Fruit fly (Drosophila melanogaster) whole organism, embryonic: Measurements from ENCODE around the gene crq.

Source experiments
- CG10462 ChIP-seq: fragments of 200-800 bp; sonication (Bioruptor generic); optimal IDR thresholded peaks from 2 replicates; lab custom pipeline; 2016; ENCODE audit warnings: missing biosample characterization, missing genetic modification characterization
- CG13775 ChIP-seq: fragments of 200-800 bp; sonication (Bioruptor generic); optimal IDR thresholded peaks from 3 replicates; lab custom pipeline; 2017; ENCODE audit warnings: missing biosample characterization, mild to moderate bottlenecking, missing genetic modification characterization
- CG15073 ChIP-seq: fragments of 200-800 bp; sonication (Bioruptor generic); optimal IDR thresholded peaks from 2 replicates; lab custom pipeline; 2016; ENCODE audit warnings: missing biosample characterization, missing genetic modification characterization
- CG15269 ChIP-seq: fragments of 200-800 bp; sonication (Bioruptor generic); optimal IDR thresholded peaks from 2 replicates; lab custom pipeline; 2018; ENCODE audit warnings: missing biosample characterization, mild to moderate bottlenecking, missing genetic modification characterization, moderate library complexity
- CG15696 ChIP-seq: fragments of 200-800 bp; sonication (Bioruptor generic); optimal IDR thresholded peaks from 2 replicates; lab custom pipeline; 2019; ENCODE audit warnings: missing biosample characterization, mild to moderate bottlenecking, missing genetic modification characterization, moderate library complexity
- CG16813 ChIP-seq: fragments of 200-800 bp; sonication (Bioruptor generic); IDR thresholded peaks from 3 replicates; pipeline ENCODE4 v1.3.6; 2022; ENCODE audit warnings: missing biosample characterization, missing genetic modification characterization; ENCODE audit not compliant: partially characterized antibody
- CG16863 ChIP-seq: fragments of 200-800 bp; sonication (Bioruptor generic); optimal IDR thresholded peaks from 3 replicates; lab custom pipeline; 2016; ENCODE audit warnings: missing biosample characterization, missing genetic modification characterization
- CG18011 ChIP-seq: fragments of 200-800 bp; sonication (Bioruptor generic); optimal IDR thresholded peaks from 2 replicates; lab custom pipeline; 2017; ENCODE audit warnings: missing biosample characterization, missing genetic modification characterization, mild to moderate bottlenecking, moderate library complexity, missing genotype
- CG18262 ChIP-seq: fragments of 200-800 bp; optimal IDR thresholded peaks from 3 replicates; lab custom pipeline; 2019; ENCODE audit warnings: missing biosample characterization, mild to moderate bottlenecking, missing genetic modification characterization, moderate library complexity
- CG18619 ChIP-seq: fragments of 200-800 bp; sonication (Bioruptor generic); optimal IDR thresholded peaks from 3 replicates; lab custom pipeline; 2017; ENCODE audit warnings: missing biosample characterization, mild to moderate bottlenecking, missing genetic modification characterization
- CG2678 ChIP-seq: fragments of 200-800 bp; sonication (Bioruptor generic); optimal IDR thresholded peaks from 3 replicates; lab custom pipeline; 2019; ENCODE audit warnings: missing biosample characterization, mild to moderate bottlenecking, missing genetic modification characterization, moderate library complexity
- CG2712 ChIP-seq: fragments of 200-800 bp; optimal IDR thresholded peaks from 3 replicates; lab custom pipeline; 2019; ENCODE audit warnings: missing biosample characterization, mild to moderate bottlenecking, missing genetic modification characterization, moderate library complexity
- CG31365 ChIP-seq: fragments of 200-800 bp; sonication (Bioruptor generic); optimal IDR thresholded peaks from 2 replicates; lab custom pipeline; 2018; ENCODE audit warnings: missing biosample characterization, mild to moderate bottlenecking, missing genetic modification characterization
- CG4730 ChIP-seq: fragments of 200-800 bp; sonication (Bioruptor generic); IDR thresholded peaks from 2 replicates; pipeline ENCODE4 v1.3.6; 2022; ENCODE audit warnings: missing biosample characterization, missing genetic modification characterization
- CG4820 ChIP-seq: fragments of 200-800 bp; sonication (Bioruptor generic); optimal IDR thresholded peaks from 3 replicates; lab custom pipeline; 2016; ENCODE audit warnings: missing biosample characterization, missing genetic modification characterization
- CG9609 ChIP-seq: fragments of 200-800 bp; sonication (Bioruptor generic); optimal IDR thresholded peaks from 3 replicates; lab custom pipeline; 2016; ENCODE audit warnings: missing biosample characterization, missing genetic modification characterization
- CG9876 ChIP-seq: fragments of 200-800 bp; sonication (Bioruptor generic); optimal IDR thresholded peaks from 2 replicates; lab custom pipeline; 2016; ENCODE audit warnings: missing biosample characterization, missing genetic modification characterization
- Camta ChIP-seq: fragments of 200-800 bp; sonication (Bioruptor generic); optimal IDR thresholded peaks from 2 replicates; lab custom pipeline; 2016; ENCODE audit warnings: missing biosample characterization, missing genetic modification characterization
- Dad ChIP-seq: fragments of 200-800 bp; sonication (Bioruptor generic); optimal IDR thresholded peaks from 3 replicates; lab custom pipeline; 2016; ENCODE audit warnings: missing biosample characterization, missing genetic modification characterization
- Fer2 ChIP-seq: fragments of 200-800 bp; sonication (Bioruptor generic); optimal IDR thresholded peaks from 2 replicates; lab custom pipeline; 2018; ENCODE audit warnings: missing biosample characterization, mild to moderate bottlenecking, missing genetic modification characterization, moderate library complexity
- HLH3B ChIP-seq: fragments of 200-800 bp; sonication (Bioruptor generic); IDR thresholded peaks from 2 replicates; pipeline ENCODE4 v1.3.6; 2022; ENCODE audit warnings: missing biosample characterization, missing genetic modification characterization
- Hr51 ChIP-seq, 2 experiments: fragments of 200-800 bp; sonication (Bioruptor generic); optimal IDR thresholded peaks; 2 replicates in 1 of 2; 3 replicates in 1 of 2; lab custom pipeline; 2016 to 2018; ENCODE audit warnings: missing biosample characterization in 2 of 2, missing genetic modification characterization in 2 of 2, mild to moderate bottlenecking in 1 of 2, moderate library complexity in 1 of 2
- Hsf ChIP-seq: fragments of 200-800 bp; sonication (Bioruptor generic); optimal IDR thresholded peaks from 3 replicates; lab custom pipeline; 2016; ENCODE audit warnings: missing biosample characterization, missing genetic modification characterization
- Kr ChIP-seq: fragments of 200-800 bp; sonication (Bioruptor generic); optimal IDR thresholded peaks from 2 replicates; lab custom pipeline; 2017; ENCODE audit warnings: missing biosample characterization, mild to moderate bottlenecking, missing genetic modification characterization
- Lhr ChIP-seq: fragments of 200-800 bp; sonication (Bioruptor generic); optimal IDR thresholded peaks from 3 replicates; lab custom pipeline; 2017; ENCODE audit warnings: mild to moderate bottlenecking, missing biosample characterization, missing genetic modification reagents, missing genetic modification characterization
- NK7.1 ChIP-seq: fragments of 200-800 bp; sonication (Bioruptor generic); optimal IDR thresholded peaks from 3 replicates; lab custom pipeline; 2016; ENCODE audit warnings: missing biosample characterization, missing genetic modification characterization
- Opbp ChIP-seq: fragments of 200-800 bp; sonication (Bioruptor generic); IDR thresholded peaks from 3 replicates; pipeline ENCODE4 v1.3.6; 2022; ENCODE audit warnings: missing biosample characterization, missing genetic modification characterization; ENCODE audit not compliant: partially characterized antibody
- Spps ChIP-seq: fragments of 200-800 bp; sonication (Bioruptor generic); optimal IDR thresholded peaks from 2 replicates; lab custom pipeline; 2018; ENCODE audit warnings: missing biosample characterization, mild to moderate bottlenecking, missing genetic modification characterization
- Sry-δ ChIP-seq: fragments of 200-800 bp; sonication (Bioruptor generic); optimal IDR thresholded peaks from 2 replicates; lab custom pipeline; 2016; ENCODE audit warnings: missing biosample characterization, missing genetic modification characterization
- TFAM ChIP-seq: fragments of 200-800 bp; sonication (Bioruptor generic); optimal IDR thresholded peaks from 2 replicates; lab custom pipeline; 2017; ENCODE audit warnings: missing biosample characterization, missing genetic modification characterization, inconsistent platforms
- Xbp1 ChIP-seq: fragments of 200-800 bp; sonication (Bioruptor generic); optimal IDR thresholded peaks from 3 replicates; lab custom pipeline; 2016; ENCODE audit warnings: missing biosample characterization, mild to moderate bottlenecking, missing genetic modification characterization
- YL-1 ChIP-seq: fragments of 200-800 bp; sonication (Bioruptor generic); optimal IDR thresholded peaks from 3 replicates; lab custom pipeline; 2017; ENCODE audit warnings: missing biosample characterization, mild to moderate bottlenecking, missing genetic modification characterization
- cas ChIP-seq: fragments of 200-800 bp; sonication (Bioruptor generic); IDR thresholded peaks from 2 replicates; pipeline ENCODE4 v1.3.6; 2022; ENCODE audit warnings: missing biosample characterization, missing genetic modification characterization
- cato ChIP-seq: fragments of 200-800 bp; sonication (Bioruptor generic); optimal IDR thresholded peaks from 2 replicates; lab custom pipeline; 2016; ENCODE audit warnings: missing biosample characterization, missing genetic modification characterization, borderline replicate concordance
- crol ChIP-seq: fragments of 200-800 bp; sonication (Bioruptor generic); IDR thresholded peaks from 2 replicates; pipeline ENCODE4 v1.3.6; 2022; ENCODE audit warnings: missing biosample characterization, missing genetic modification characterization
- dpn ChIP-seq, 2 experiments: fragments of 200-800 bp; sonication (Bioruptor generic); optimal IDR thresholded peaks; 3 replicates each; lab custom pipeline; 2016; ENCODE audit warnings: missing biosample characterization in 2 of 2, missing genetic modification characterization in 2 of 2
- fd102C ChIP-seq: fragments of 200-800 bp; sonication (Bioruptor generic); optimal IDR thresholded peaks from 2 replicates; lab custom pipeline; 2018; ENCODE audit warnings: missing biosample characterization, mild to moderate bottlenecking, missing genetic modification characterization, moderate library complexity
- gfzf ChIP-seq: fragments of 200-800 bp; sonication (Bioruptor generic); optimal IDR thresholded peaks from 2 replicates; lab custom pipeline; 2016; ENCODE audit warnings: missing biosample characterization, mild to moderate bottlenecking, missing genetic modification characterization, moderate library complexity
- klu ChIP-seq: fragments of 200-800 bp; sonication (Bioruptor generic); IDR thresholded peaks from 2 replicates; pipeline ENCODE4 v1.3.6; 2022; ENCODE audit warnings: missing biosample characterization, missing genetic modification characterization
- lola ChIP-seq, 3 experiments: fragments of >200 bp in 2 of 3; fragments of 200-800 bp in 1 of 3; sonication (Bioruptor generic) in 1 of 3; optimal IDR thresholded peaks; 2 replicates each; lab custom pipeline; 2017 to 2019; ENCODE audit warnings: missing biosample characterization in 3 of 3, missing genetic modification characterization in 3 of 3, mild to moderate bottlenecking in 1 of 3, moderate library complexity in 1 of 3
- luna ChIP-seq: fragments of 200-800 bp; sonication (Bioruptor generic); optimal IDR thresholded peaks from 2 replicates; lab custom pipeline; 2016; ENCODE audit warnings: missing biosample characterization, missing genetic modification characterization
- nau ChIP-seq: fragments of 200-800 bp; sonication (Bioruptor generic); optimal IDR thresholded peaks from 3 replicates; lab custom pipeline; 2017; ENCODE audit warnings: missing biosample characterization, mild to moderate bottlenecking, missing genetic modification characterization, missing genetic modification reagents
- otp ChIP-seq: fragments of 200-800 bp; sonication (Bioruptor generic); IDR thresholded peaks from 3 replicates; pipeline ENCODE4, ENCODE4 v1.3.6; 2022; ENCODE audit warnings: missing biosample characterization, missing genetic modification characterization
- salm ChIP-seq: fragments of 200-800 bp; sonication (Bioruptor generic); optimal IDR thresholded peaks from 2 replicates; lab custom pipeline; 2018; ENCODE audit warnings: missing biosample characterization, mild to moderate bottlenecking, missing genetic modification characterization
- sens ChIP-seq: fragments of 200-800 bp; sonication (Bioruptor generic); peaks from one replicate; lab custom pipeline; 2016; ENCODE audit warnings: missing biosample characterization, missing genetic modification characterization
- sob ChIP-seq: fragments of 200-800 bp; sonication (Bioruptor generic); IDR thresholded peaks from 2 replicates; pipeline ENCODE4 v1.3.6; 2022; ENCODE audit warnings: missing biosample characterization, missing genetic modification characterization
- sqz ChIP-seq: fragments of 200-800 bp; sonication (Bioruptor generic); optimal IDR thresholded peaks from 3 replicates; lab custom pipeline; 2018; ENCODE audit warnings: missing biosample characterization, mild to moderate bottlenecking, missing genetic modification characterization
- ssp ChIP-seq: fragments of 200-800 bp; sonication (Bioruptor generic); IDR thresholded peaks from 2 replicates; pipeline ENCODE4 v1.3.6; 2022; ENCODE audit warnings: missing biosample characterization, missing genetic modification characterization
- yki ChIP-seq: fragments of >200 bp; optimal IDR thresholded peaks from 3 replicates; lab custom pipeline; 2018
- zfh1 ChIP-seq: fragments of 200-800 bp; sonication (Bioruptor generic); IDR thresholded peaks from 3 replicates; pipeline ENCODE4 v1.3.6; 2022; ENCODE audit warnings: missing biosample characterization, missing genetic modification characterization

The crq gene

dm6 chr2L:487719-488547, 35.1 kb upstream of the crq start (continued):
- TF ChIP-seq CG15269 (tag; lab: Kevin White, UChicago) = peak; percentile 47
- TF ChIP-seq luna (GFP tag; lab: Kevin White, UChicago) = no peak
- TF ChIP-seq CG2678 (tag; lab: Kevin White, UChicago) = peak; percentile 55
- TF ChIP-seq sob = no peak; the same call in 1 of the 2 replicates
- no peak for TF ChIP-seq Spps (tag; lab: Kevin White, UChicago)
- TF ChIP-seq CG9876 (GFP tag; lab: Kevin White, UChicago) = no peak
- TF ChIP-seq Camta = peak; percentile 4
- no peak for TF ChIP-seq lola (GFP tag; optimal IDR thresholded peaks at IDR 0.05; lab: Kevin White, UChicago)
- TF ChIP-seq sens (GFP tag; lab: Kevin White, UChicago) = peak; percentile 91
- peak; percentile 47 for TF ChIP-seq CG18262 (tag; lab: Kevin White, UChicago)
- no peak for TF ChIP-seq Kr (GFP tag; lab: Kevin White, UChicago)
- no peak for TF ChIP-seq CG10462
- no peak for TF ChIP-seq CG4730 (GFP tag; lab: Robert Waterston, UW)
- TF ChIP-seq sqz (GFP tag; lab: Kevin White, UChicago) = no peak
- TF ChIP-seq CG2712 (tag; lab: Kevin White, UChicago) = peak; percentile 26
- no peak for TF ChIP-seq CG18619
- TF ChIP-seq Lhr = no peak
- TF ChIP-seq Hr51 (GFP tag; optimal IDR thresholded peaks at IDR 0.05; lab: Kevin White, UChicago) = peak in 1 of 2 experiments; percentile 48
- TF ChIP-seq otp (GFP tag; lab: Robert Waterston, UW) = no peak
- no peak for TF ChIP-seq TFAM (GFP tag; lab: Kevin White, UChicago)
- no peak for TF ChIP-seq Hsf (GFP tag; lab: Kevin White, UChicago)
- TF ChIP-seq CG16863 (GFP tag; lab: Kevin White, UChicago) = peak; percentile 43
- TF ChIP-seq CG16813 (GFP tag; lab: Robert Waterston, UW) = no peak
- TF ChIP-seq Dad (GFP tag; lab: Kevin White, UChicago) = no peak
- no peak for TF ChIP-seq zfh1 (GFP tag; lab: Robert Waterston, UW)
- no peak for TF ChIP-seq cato (GFP tag; lab: Kevin White, UChicago)
- TF ChIP-seq gfzf (GFP tag; lab: Kevin White, UChicago) = no peak
- TF ChIP-seq CG18011 (GFP tag; lab: Kevin White, UChicago) = no peak
- TF ChIP-seq Xbp1 (GFP tag; lab: Kevin White, UChicago) = peak; percentile 23
- no peak for TF ChIP-seq YL-1 (GFP tag; lab: Kevin White, UChicago)
- no peak for TF ChIP-seq salm (tag; lab: Kevin White, UChicago)
- no peak for TF ChIP-seq CG4820 (GFP tag; lab: Kevin White, UChicago)
- no peak for TF ChIP-seq crol (GFP tag; lab: Robert Waterston, UW)
- peak; percentile 22; the same call in 1 of the 2 replicates for TF ChIP-seq HLH3B (GFP tag; lab: Robert Waterston, UW)
- TF ChIP-seq CG9609 (GFP tag; lab: Kevin White, UChicago) = peak; percentile 34
- TF ChIP-seq cas (GFP tag; lab: Robert Waterston, UW) = no peak
- TF ChIP-seq klu (GFP tag; lab: Robert Waterston, UW) = no peak
- TF ChIP-seq CG15696 = no peak
- no peak for TF ChIP-seq CG15073
- TF ChIP-seq fd102C = no peak
- peak; percentile 2 for TF ChIP-seq Sry-δ (GFP tag; lab: Kevin White, UChicago)
- TF ChIP-seq yki (lab: Kevin White, UChicago) = no peak
- TF ChIP-seq dpn (GFP tag; optimal IDR thresholded peaks at IDR 0.05; lab: Kevin White, UChicago) = peak in 1 of 2 experiments; percentile 43
- no peak for TF ChIP-seq Fer2 (tag; lab: Kevin White, UChicago)
- no peak for TF ChIP-seq ssp
- TF ChIP-seq CG13775 = no peak
- no peak for TF ChIP-seq Opbp
- TF ChIP-seq CG31365 = no peak
- TF ChIP-seq nau (GFP tag; lab: Kevin White, UChicago) = no peak
- no peak for TF ChIP-seq NK7.1 (GFP tag; lab: Kevin White, UChicago)
